Worm (Caenorhabditis elegans): ENCODE data around the gene C06A1.7.

The C06A1.7 gene

DNA sequence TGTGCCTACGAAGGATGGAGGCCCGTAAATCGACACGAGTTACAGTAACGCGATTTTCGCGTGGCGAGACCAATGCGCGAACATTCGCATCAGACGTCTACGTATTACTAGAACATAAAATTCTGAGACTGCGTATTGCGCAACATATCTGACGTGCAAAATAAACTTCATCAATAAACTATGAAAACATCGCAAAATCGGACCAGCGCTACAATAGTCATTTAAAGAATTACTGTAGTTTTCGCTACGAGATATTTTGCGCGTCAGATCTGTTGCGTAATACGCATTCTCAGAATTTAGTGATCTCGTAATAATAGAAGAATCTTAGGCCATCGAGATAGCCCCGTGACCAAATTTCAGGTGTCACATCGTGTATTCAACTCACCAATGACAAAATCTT lies 29.6 kb downstream of the C06A1.7 start:
- TF ChIP-seq him-1 (tag; optimal IDR thresholded peaks at IDR 0.05) (no peak), dao-5 (tag; optimal IDR thresholded peaks at IDR 0.05) (no peak), W03F9.2 (tag; optimal IDR thresholded peaks at IDR 0.05) (no peak)

DNA sequence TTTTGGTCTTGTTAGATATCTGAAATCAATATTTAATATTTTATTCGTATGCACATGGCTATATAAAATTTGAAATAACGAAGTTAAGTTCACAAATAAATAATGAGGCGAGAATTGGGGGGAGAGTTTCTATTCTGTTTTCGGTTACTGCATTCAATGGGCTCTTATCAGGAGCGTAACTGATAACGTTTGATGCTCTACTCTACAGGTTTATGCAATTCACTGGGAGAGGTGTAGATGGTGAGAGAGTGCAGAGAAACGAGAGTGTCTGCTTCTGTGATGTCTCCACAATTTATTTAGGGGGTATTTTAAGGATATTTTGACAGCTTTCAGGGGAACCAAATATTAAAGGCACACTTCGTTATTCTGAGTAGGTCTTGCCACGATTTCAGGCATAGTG lies 30.1 kb downstream of the C06A1.7 start, which contains the start of gene C14A4.6:
Gene C14A4.6 (minus strand): TSS at position 19 of the 400 bp plus-strand sequence.
- TF ChIP-seq dao-5 (tag; optimal IDR thresholded peaks at IDR 0.05) (no peak), W03F9.2 (tag; optimal IDR thresholded peaks at IDR 0.05) (no peak), him-1 (tag; optimal IDR thresholded peaks at IDR 0.05) (no peak)

- no peak for TF ChIP-seq W03F9.2 (tag; optimal IDR thresholded peaks at IDR 0.05)
- no peak for TF ChIP-seq him-1 (tag; optimal IDR thresholded peaks at IDR 0.05)
- no peak for TF ChIP-seq dao-5 (tag; optimal IDR thresholded peaks at IDR 0.05)
Measured at ce11 chrII:10596462-10596861, 31.8 kb downstream of the C06A1.7 start, which contains the start of gene C14A4.7. Gene C14A4.7, minus strand, starts transcription at chrII:10596562.

DNA sequence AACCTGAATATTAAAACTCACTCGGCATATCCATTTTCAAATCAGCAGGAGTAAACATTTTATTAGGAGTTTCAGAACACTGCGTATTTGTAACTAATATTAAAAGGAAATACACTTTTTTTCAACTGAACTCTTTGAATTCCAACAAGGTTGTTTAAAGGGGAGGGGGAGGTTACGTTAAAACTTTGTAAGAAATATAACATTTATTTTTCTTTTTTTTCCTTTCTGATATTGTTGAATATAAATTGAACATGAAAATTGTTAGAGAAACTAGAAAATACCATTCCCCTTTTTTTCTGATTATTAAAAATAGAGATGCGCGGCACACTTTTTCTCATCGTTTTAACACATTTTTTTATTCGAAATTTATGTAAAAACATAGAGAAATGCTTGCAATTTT lies 33.3 kb downstream of the C06A1.7 start, which contains the start of gene C14A4.8:
Gene C14A4.8 (minus strand): TSS at position 101 of the 400 bp plus-strand sequence.
- TF ChIP-seq him-1 (tag; optimal IDR thresholded peaks at IDR 0.05) (no peak), dao-5 (tag; optimal IDR thresholded peaks at IDR 0.05) (no peak)

DNA sequence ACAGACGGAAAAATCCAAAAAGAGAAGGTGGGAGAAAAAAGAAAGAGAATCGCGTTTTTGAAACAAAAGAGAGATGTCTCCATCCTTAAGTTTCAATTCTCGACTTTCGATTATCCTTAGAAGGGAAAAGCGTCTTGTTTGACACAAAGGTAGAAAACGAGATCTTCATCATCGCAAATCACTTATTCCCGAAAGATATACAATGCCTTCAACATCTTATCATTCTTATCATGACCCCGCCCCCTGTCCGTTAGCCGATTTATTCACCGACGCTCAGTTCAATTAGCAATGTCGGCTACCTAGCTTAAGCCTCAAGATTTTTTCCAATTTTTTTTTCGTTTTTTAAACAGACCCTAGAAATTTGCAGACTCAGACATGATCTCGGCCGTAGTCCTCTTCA lies 34.3 kb downstream of the C06A1.7 start, which contains the start of gene C14A4.9:
Gene C14A4.9 (plus strand): TSS at position 368 of the 400 bp plus-strand sequence.
- TF ChIP-seq dao-5 (tag; optimal IDR thresholded peaks at IDR 0.05), result no peak
- TF ChIP-seq W03F9.2 (tag; optimal IDR thresholded peaks at IDR 0.05), result no peak
- no peak for TF ChIP-seq him-1 (tag; optimal IDR thresholded peaks at IDR 0.05)

- TF ChIP-seq him-1 (tag; optimal IDR thresholded peaks at IDR 0.05), result no peak
- no peak for TF ChIP-seq W03F9.2 (tag; optimal IDR thresholded peaks at IDR 0.05)
- no peak for TF ChIP-seq dao-5 (tag; optimal IDR thresholded peaks at IDR 0.05)
Measured at ce11 chrII:10602184-10602583, 37.5 kb downstream of the C06A1.7 start, which contains the start of gene srv-2. Gene srv-2, minus strand, starts transcription at chrII:10602284.

ce11 chrII:10603560-10603959 lies 38.9 kb downstream of the C06A1.7 start:
- TF ChIP-seq him-1 (tag; optimal IDR thresholded peaks at IDR 0.05) (no peak), W03F9.2 (tag; optimal IDR thresholded peaks at IDR 0.05) (no peak), dao-5 (tag; optimal IDR thresholded peaks at IDR 0.05) (no peak)

DNA sequence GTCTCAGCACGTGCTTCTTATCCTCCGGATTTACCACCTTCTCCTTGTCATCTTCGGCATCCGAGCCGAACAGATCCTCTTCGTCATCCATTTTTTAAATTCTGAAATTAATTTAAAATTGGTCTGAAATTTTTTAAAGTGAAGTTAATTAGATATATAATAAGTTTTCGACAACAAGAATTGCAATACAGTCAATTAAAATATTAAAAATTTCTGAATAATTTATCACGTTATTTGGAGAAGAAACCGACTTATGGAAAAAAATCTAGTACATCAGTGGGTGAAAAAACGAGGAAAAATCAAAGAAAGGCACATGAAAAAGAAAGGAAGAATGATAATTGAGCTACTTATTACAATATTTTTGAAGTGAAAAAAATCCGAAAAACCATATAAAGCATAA lies 40.8 kb downstream of the C06A1.7 start, which contains the start of gene taf-13:
Gene taf-13 (minus strand): TSS at position 101 of the 400 bp plus-strand sequence.
- TF ChIP-seq dao-5 (tag; optimal IDR thresholded peaks at IDR 0.05) (no peak), W03F9.2 (tag; optimal IDR thresholded peaks at IDR 0.05) (no peak), him-1 (tag; optimal IDR thresholded peaks at IDR 0.05) (no peak)

DNA sequence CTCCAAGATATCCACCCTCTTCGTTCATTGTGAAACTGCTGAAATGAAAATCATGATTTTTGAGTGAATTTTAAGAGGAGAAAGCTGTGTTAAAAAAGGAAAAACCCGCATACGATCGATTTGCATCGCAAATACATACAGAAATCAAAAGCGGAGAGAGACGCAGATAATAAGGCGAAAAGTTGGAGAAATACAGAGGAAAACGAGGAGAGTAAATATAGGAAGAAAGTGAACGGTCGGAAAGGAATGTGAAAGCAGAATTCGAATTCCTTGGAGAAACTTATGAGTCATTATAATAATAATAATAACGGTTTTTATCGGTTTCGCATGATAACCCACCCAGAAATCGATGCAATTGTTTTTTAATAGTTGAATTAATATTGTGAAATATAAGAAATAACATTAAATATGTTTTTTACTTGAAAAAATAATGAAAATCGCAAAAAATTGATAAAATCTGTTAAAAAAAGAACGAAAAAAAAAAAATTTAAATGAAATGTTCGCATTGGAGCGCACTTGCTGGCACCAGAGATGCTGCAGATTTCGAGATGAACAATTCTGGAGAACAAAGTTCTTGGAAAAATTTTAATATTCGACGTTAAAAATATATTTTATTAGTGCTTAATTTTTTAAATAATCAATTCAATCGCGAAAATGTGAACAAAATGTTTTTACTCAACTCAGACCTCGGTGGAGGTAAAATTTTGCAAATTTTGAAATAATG lies 42.7 kb downstream of the C06A1.7 start, which contains the start of gene ccm-3:
Gene ccm-3 (minus strand): TSS at position 38 of the 724 bp plus-strand sequence.
- TF ChIP-seq dao-5 (tag; optimal IDR thresholded peaks at IDR 0.05) (no peak), him-1 (tag; optimal IDR thresholded peaks at IDR 0.05) (no peak), W03F9.2 (tag; optimal IDR thresholded peaks at IDR 0.05) (no peak)

- TF ChIP-seq W03F9.2 (tag; optimal IDR thresholded peaks at IDR 0.05), result no peak
- TF ChIP-seq him-1 (tag; optimal IDR thresholded peaks at IDR 0.05), result no peak
- TF ChIP-seq dao-5 (tag; optimal IDR thresholded peaks at IDR 0.05), result no peak
Measured at ce11 chrII:10608821-10609220, 44.1 kb downstream of the C06A1.7 start.

DNA sequence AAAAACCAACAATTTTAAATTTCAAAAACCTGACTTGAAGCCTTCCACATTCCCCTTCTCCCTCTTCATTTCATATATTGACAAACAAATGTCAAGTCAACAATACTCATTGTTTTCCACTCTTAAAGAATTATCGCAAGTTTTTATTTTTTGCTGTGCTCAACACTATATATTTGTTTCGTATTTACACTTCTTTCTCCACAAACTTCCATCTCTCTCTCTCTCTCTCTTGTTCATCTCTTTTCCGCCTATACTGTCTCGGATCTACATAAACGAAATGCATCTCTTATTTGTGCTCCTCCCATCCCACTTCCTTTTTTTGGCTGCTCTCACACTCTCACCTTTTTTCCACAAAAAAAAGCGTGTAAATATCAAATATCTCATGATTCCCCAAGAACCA lies 48.1 kb downstream of the C06A1.7 start, which contains the start of gene C14A4.12:
Gene C14A4.12 (plus strand): TSS at position 301 of the 400 bp plus-strand sequence.
- no peak for TF ChIP-seq him-1 (tag; optimal IDR thresholded peaks at IDR 0.05)
- no peak for TF ChIP-seq dao-5 (tag; optimal IDR thresholded peaks at IDR 0.05)
- no peak for TF ChIP-seq W03F9.2 (tag; optimal IDR thresholded peaks at IDR 0.05)

Measured in whole organism, L4/young adult.